Worm (Caenorhabditis elegans) whole organism, L1 larva: ENCODE data around the gene F49E12.10.

Source experiments
- C04F5.9 ChIP-seq: sonication (generic microtip); optimal IDR thresholded peaks from 2 replicates; lab custom pipeline; 2016; ENCODE audit warnings: missing genetic modification characterization, missing compliant biosample characterization
- C16A3.4 ChIP-seq: fragments of 150-350 bp; optimal IDR thresholded peaks from 2 replicates; lab custom pipeline; 2014; ENCODE audit warnings: missing biosample characterization, missing genetic modification characterization
- ceh-8 ChIP-seq: fragments of 200-800 bp; sonication (Bioruptor generic); optimal IDR thresholded peaks from 2 replicates; lab custom pipeline; 2018; ENCODE audit warnings: mild to moderate bottlenecking, missing genetic modification characterization, moderate library complexity, missing compliant biosample characterization
- efl-1 ChIP-seq, 4 experiments: fragments of 150-350 bp; optimal IDR thresholded peaks in 3 of 4; peaks in 1 of 4; 1 replicate in 1 of 4; 2 replicates in 3 of 4; lab custom pipeline; 2014; ENCODE audit warnings: missing biosample characterization in 2 of 4, missing genetic modification characterization in 2 of 4, missing genetic modification reagents in 2 of 4
- fos-1 ChIP-seq: fragments of 150-350 bp; optimal IDR thresholded peaks from 2 replicates; lab custom pipeline; 2014; ENCODE audit warnings: missing biosample characterization, missing genetic modification characterization
- lin-15B ChIP-seq: fragments of 150-350 bp; sonication (generic microtip); optimal IDR thresholded peaks from 3 replicates; lab custom pipeline; 2014; ENCODE audit warnings: missing biosample characterization, missing genetic modification characterization
- mab-9 ChIP-seq: fragments of 200-800 bp; sonication (Bioruptor generic); IDR thresholded peaks from 2 replicates; pipeline ENCODE4 v1.3.6; 2022; ENCODE audit warnings: missing genetic modification reagents, missing genetic modification characterization, missing compliant biosample characterization
- nhr-11 ChIP-seq: fragments of 150-350 bp; optimal IDR thresholded peaks from 2 replicates; lab custom pipeline; 2014; ENCODE audit warnings: missing biosample characterization, missing genetic modification characterization
- nhr-20 ChIP-seq: sonication (generic microtip); optimal IDR thresholded peaks from 2 replicates; lab custom pipeline; 2016; ENCODE audit warnings: mild to moderate bottlenecking, missing genetic modification characterization, missing compliant biosample characterization
- nhr-47 ChIP-seq: sonication (generic microtip); optimal IDR thresholded peaks from 2 replicates; lab custom pipeline; 2016; ENCODE audit warnings: mild to moderate bottlenecking, missing genetic modification characterization, moderate library complexity, missing compliant biosample characterization
- skn-1 ChIP-seq: fragments of 150-350 bp; optimal IDR thresholded peaks from 2 replicates; lab custom pipeline; 2014; ENCODE audit warnings: missing biosample characterization, missing genetic modification characterization
- unc-30 ChIP-seq: sonication (generic microtip); optimal IDR thresholded peaks from 2 replicates; lab custom pipeline; 2017; ENCODE audit warnings: missing biosample characterization, missing genetic modification characterization
- zag-1 ChIP-seq: fragments of 150-350 bp; optimal IDR thresholded peaks from 2 replicates; lab custom pipeline; 2014; ENCODE audit warnings: missing biosample characterization, missing genetic modification characterization

ce11 chrII:8411002-8411401 lies 20.2 kb downstream of the F49E12.10 start:
- no peak for TF ChIP-seq C16A3.4 (tag; lab: Kevin White, UChicago)
- TF ChIP-seq efl-1 (optimal IDR thresholded peaks at IDR 0.05; lab: Kevin White, UChicago), result no peak
- TF ChIP-seq efl-1 (GFP tag; optimal IDR thresholded peaks at IDR 0.05 in 1 of 2; lab: Kevin White, UChicago), result no peak
- no peak for TF ChIP-seq mab-9 (GFP tag; lab: Robert Waterston, UW)
- TF ChIP-seq nhr-47 (tag; lab: Kevin White, UChicago), result no peak
- TF ChIP-seq nhr-20 (tag; lab: Kevin White, UChicago), result no peak
- no peak for TF ChIP-seq lin-15B (tag; lab: Kevin White, UChicago)
- no peak for TF ChIP-seq fos-1 (tag; lab: Kevin White, UChicago)
- no peak for TF ChIP-seq unc-30 (tag; lab: Kevin White, UChicago)
- TF ChIP-seq nhr-11 (tag; lab: Kevin White, UChicago), result no peak
- TF ChIP-seq zag-1 (tag; lab: Kevin White, UChicago), result no peak
- TF ChIP-seq ceh-8 (GFP tag; lab: Kevin White, UChicago), result no peak
- no peak for TF ChIP-seq skn-1
- TF ChIP-seq C04F5.9 (tag; lab: Kevin White, UChicago), result no peak
